Worm (Caenorhabditis elegans): Measurements from ENCODE around the gene ZC155.4.

ce11 chrIII:5229511-5230250, 14.4 kb upstream of the ZC155.4 start:
- TF ChIP-seq ama-1 (optimal IDR thresholded peaks at IDR 0.05) (no peak), hnd-1 (tag; optimal IDR thresholded peaks at IDR 0.05) (no peak), hmbx-1 (tag; optimal IDR thresholded peaks at IDR 0.05) (no peak), ceh-36 (tag; optimal IDR thresholded peaks at IDR 0.05) (no peak), ceh-13 (GFP tag; optimal IDR thresholded peaks at IDR 0.05) (no peak), tbx-11 (GFP tag; IDR thresholded peaks at IDR 0.05) (no peak), B0310.2 (tag; optimal IDR thresholded peaks at IDR 0.05) (no peak), flt-1 (GFP tag; IDR thresholded peaks at IDR 0.05) (no peak), sea-1 (GFP tag; conservative IDR thresholded peaks at IDR 0.05) (no peak), tbx-37 (GFP tag; conservative IDR thresholded peaks at IDR 0.05) (no peak), pes-1 (GFP tag; IDR thresholded peaks at IDR 0.05) (no peak), aly-1 (tag; optimal IDR thresholded peaks at IDR 0.05) (no peak), F13C5.2 (tag; optimal IDR thresholded peaks at IDR 0.05) (no peak)
